Worm (Caenorhabditis elegans): ENCODE measurements around the gene gtf-2H5.

ce11 chrIII:598168-598567 is 20.8 kb upstream of the gtf-2H5 start:
- TF ChIP-seq egl-27 (tag; optimal IDR thresholded peaks at IDR 0.05) (peak in 1 of 2 experiments; percentile 34), ceh-88 (GFP tag; IDR thresholded peaks at IDR 0.05) (no peak), nhr-11 (tag; optimal IDR thresholded peaks at IDR 0.05) (peak; percentile 34), unc-62 (GFP tag; optimal IDR thresholded peaks at IDR 0.05) (no peak), lir-3 (tag; optimal IDR thresholded peaks at IDR 0.05; ENCODE audit: poor library complexity) (no peak), nhr-237 (tag; optimal IDR thresholded peaks at IDR 0.05) (no peak)

Measured in whole organism, L1 larva.